Fruit fly (Drosophila melanogaster): ENCODE data around the gene RpS30.

RpS30 gene

DNA sequence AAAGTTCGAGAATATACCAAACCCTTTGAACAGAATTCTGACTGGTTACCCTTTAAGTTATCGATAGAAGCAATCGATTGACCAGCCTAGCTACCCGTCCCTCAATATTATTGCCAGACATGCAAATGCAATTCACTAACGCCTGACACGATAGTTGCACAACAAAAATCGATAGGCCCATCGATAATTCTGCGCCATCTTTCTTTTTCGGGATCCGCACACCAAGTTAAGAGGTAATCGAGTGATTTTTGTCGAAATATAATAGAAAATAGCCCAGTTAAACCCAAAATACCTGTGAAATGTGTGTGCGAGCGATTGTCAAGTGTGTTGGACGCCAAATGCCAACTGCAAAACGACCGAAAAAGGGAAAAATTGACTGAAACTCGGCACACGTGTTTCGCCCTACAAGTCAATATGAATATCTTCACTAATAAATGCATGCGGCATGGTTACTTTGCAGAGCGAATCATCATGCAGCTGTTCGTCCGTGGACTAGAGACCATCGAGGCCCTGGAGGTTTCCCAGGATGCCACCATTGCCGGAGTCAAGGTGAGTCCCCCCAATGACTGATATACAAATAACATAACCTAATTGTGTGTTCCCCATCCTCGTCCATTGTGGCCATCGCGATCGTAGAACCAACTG lies at the start of gene RpS30:
Gene RpS30, plus strand, starts transcription at position 122 of the 645 bp plus-strand sequence.
- TF ChIP-seq Dif (GFP tag; optimal IDR thresholded peaks at IDR 0.05; ENCODE audit: partially characterized antibody) (no peak), CG9705 (GFP tag; optimal IDR thresholded peaks at IDR 0.05) (peak; percentile 24), ey (GFP tag; optimal IDR thresholded peaks at IDR 0.05) (peak; percentile 6), foxo (GFP tag; optimal IDR thresholded peaks at IDR 0.05) (no peak), CG32264 (GFP tag; optimal IDR thresholded peaks at IDR 0.05) (no peak), brk (GFP tag; optimal IDR thresholded peaks at IDR 0.05) (peak; percentile 56), fru (GFP tag; optimal IDR thresholded peaks at IDR 0.05) (peak; percentile 26), br (GFP tag; optimal IDR thresholded peaks at IDR 0.05) (no peak), OdsH (GFP tag; optimal IDR thresholded peaks at IDR 0.05) (no peak), woc (GFP tag; optimal IDR thresholded peaks at IDR 0.05) (no peak), rgr (GFP tag; optimal IDR thresholded peaks at IDR 0.05) (no peak), Hr78 (GFP tag; optimal IDR thresholded peaks at IDR 0.05) (no peak), jim (GFP tag; optimal IDR thresholded peaks at IDR 0.05) (no peak), dsf (GFP tag; optimal IDR thresholded peaks at IDR 0.05; ENCODE audit: borderline replicate concordance) (no peak), lola (GFP tag; optimal IDR thresholded peaks at IDR 0.05) (no peak), Sp1 (GFP tag; optimal IDR thresholded peaks at IDR 0.05) (no peak), usp (GFP tag; optimal IDR thresholded peaks at IDR 0.05) (no peak), Myc (optimal IDR thresholded peaks at IDR 0.05) (peak; percentile 54), Jra (GFP tag; optimal IDR thresholded peaks at IDR 0.05) (peak; percentile 12), dmrt93B (GFP tag; optimal IDR thresholded peaks at IDR 0.05) (peak; percentile 2), pan (optimal IDR thresholded peaks at IDR 0.05) (no peak), psq (GFP tag; optimal IDR thresholded peaks at IDR 0.05) (peak; percentile 5), Hr83 (GFP tag; optimal IDR thresholded peaks at IDR 0.05; ENCODE audit: poor library complexity, severe bottlenecking) (peak; percentile 79), Abd-B (GFP tag; optimal IDR thresholded peaks at IDR 0.05) (no peak), Rel (GFP tag; optimal IDR thresholded peaks at IDR 0.05) (no peak), Rel (tag; optimal IDR thresholded peaks at IDR 0.05) (peak; percentile 12), Hnf4 (GFP tag; optimal IDR thresholded peaks at IDR 0.05) (peak; percentile 65), h (GFP tag; optimal IDR thresholded peaks at IDR 0.05) (peak; percentile 49), tai (GFP tag; optimal IDR thresholded peaks at IDR 0.05) (no peak), CrebA (GFP tag; optimal IDR thresholded peaks at IDR 0.05; ENCODE audit: borderline replicate concordance) (peak; percentile 13), dl (GFP tag; optimal IDR thresholded peaks at IDR 0.05; ENCODE audit: insufficient read depth in 1 of 2, partially characterized antibody in 2 of 2) (no peak), N (GFP tag; optimal IDR thresholded peaks at IDR 0.05) (no peak), Vsx2 (GFP tag; optimal IDR thresholded peaks at IDR 0.05; ENCODE audit: partially characterized antibody) (no peak), sv (GFP tag; optimal IDR thresholded peaks at IDR 0.05) (no peak), Mio (GFP tag; optimal IDR thresholded peaks at IDR 0.05) (no peak), GATAd (GFP tag; optimal IDR thresholded peaks at IDR 0.05) (no peak), sage (GFP tag; optimal IDR thresholded peaks at IDR 0.05) (no peak), Dfd (GFP tag; optimal IDR thresholded peaks at IDR 0.05) (no peak), HLH106 (tag; optimal IDR thresholded peaks at IDR 0.05) (peak; percentile 40)

DNA sequence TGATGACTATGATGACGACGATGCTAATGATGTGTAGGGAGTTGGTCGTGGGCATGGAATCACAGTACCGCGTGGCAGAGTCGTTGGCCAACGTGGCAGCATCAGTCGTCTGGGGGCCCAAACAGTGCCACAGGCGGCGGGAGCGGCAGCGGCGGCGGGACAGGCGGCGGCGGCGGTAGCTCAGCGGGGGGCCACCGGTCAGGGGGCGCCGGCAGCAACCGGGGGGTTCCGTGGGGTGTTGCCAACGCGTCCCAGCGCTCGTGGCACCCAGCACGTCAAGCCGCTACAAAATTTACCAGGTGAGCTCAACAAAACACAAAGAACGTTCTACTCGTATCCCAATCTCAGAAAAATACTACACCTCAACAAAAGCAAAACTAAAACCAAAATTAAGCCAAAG lies 48.1 kb upstream of the RpS30 start:
- TF ChIP-seq sage (GFP tag; optimal IDR thresholded peaks at IDR 0.05): no peak
- TF ChIP-seq Dfd (GFP tag; optimal IDR thresholded peaks at IDR 0.05): peak; percentile 98
- TF ChIP-seq usp (GFP tag; optimal IDR thresholded peaks at IDR 0.05): no peak

DNA sequence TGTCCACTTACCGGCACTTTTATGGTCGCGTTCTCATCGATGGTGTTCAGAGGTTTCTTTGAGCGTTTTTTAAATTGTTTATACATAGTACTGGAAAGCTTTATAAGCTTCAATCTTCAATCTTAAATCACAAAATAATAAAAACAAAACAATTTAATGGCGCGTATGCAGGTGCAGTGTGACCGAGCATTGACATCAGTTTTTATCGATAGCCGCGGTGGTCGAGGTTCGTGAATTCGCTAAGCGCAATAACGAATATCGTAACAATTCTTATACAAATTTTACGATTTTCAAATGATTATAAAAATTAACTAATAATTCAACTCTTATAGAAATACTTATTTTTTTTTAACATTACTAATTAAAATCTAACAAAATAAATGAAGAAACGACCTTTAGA lies 34.3 kb upstream of the RpS30 start, which contains the start of gene Fancd2:
Gene Fancd2, minus strand, starts transcription at position 183 of the 400 bp plus-strand sequence.
- no peak for TF ChIP-seq Abd-B (GFP tag; optimal IDR thresholded peaks at IDR 0.05)
- TF ChIP-seq Myc (optimal IDR thresholded peaks at IDR 0.05): peak; percentile 69

All from whole organism, wandering third instar larva.